Fruit fly (Drosophila melanogaster) whole organism, embryonic: ENCODE measurements around the gene CG1638.
A peak's percentile ranks its signal among the peaks of the same experiment; 100 is the strongest.

Source experiments
- Antp ChIP-seq: fragments of 200-800 bp; sonication (Bioruptor generic); optimal IDR thresholded peaks from 3 replicates; lab custom pipeline; 2016; ENCODE audit warnings: missing biosample characterization, missing genetic modification characterization
- Bdp1 ChIP-seq: fragments of 200-800 bp; sonication (Bioruptor generic); optimal IDR thresholded peaks from 3 replicates; lab custom pipeline; 2016; ENCODE audit warnings: missing biosample characterization, missing genetic modification characterization
- Bgb ChIP-seq: fragments of 200-800 bp; sonication (Bioruptor generic); IDR thresholded peaks from 2 replicates; pipeline ENCODE4 v1.3.6; 2022; ENCODE audit warnings: missing biosample characterization, missing genetic modification characterization; ENCODE audit not compliant: partially characterized antibody
- CG10209 ChIP-seq: fragments of 200-800 bp; sonication (Bioruptor generic); optimal IDR thresholded peaks from 3 replicates; lab custom pipeline; 2017; ENCODE audit warnings: missing biosample characterization, mild to moderate bottlenecking, missing genetic modification characterization, missing genetic modification reagents
- CG10366 ChIP-seq: fragments of 200-800 bp; sonication (Bioruptor generic); IDR thresholded peaks from 2 replicates; pipeline ENCODE4 v1.3.6; 2022; ENCODE audit warnings: missing biosample characterization, missing genetic modification characterization
- CG10462 ChIP-seq: fragments of 200-800 bp; sonication (Bioruptor generic); optimal IDR thresholded peaks from 2 replicates; lab custom pipeline; 2016; ENCODE audit warnings: missing biosample characterization, missing genetic modification characterization
- CG10959 ChIP-seq: fragments of 200-800 bp; sonication (Bioruptor generic); IDR thresholded peaks from 2 replicates; pipeline ENCODE4 v1.3.6; 2022; ENCODE audit warnings: missing biosample characterization, missing genetic modification characterization
- CG11085 ChIP-seq: fragments of 200-800 bp; sonication (Bioruptor generic); IDR thresholded peaks from 2 replicates; pipeline ENCODE4 v1.3.6; 2022; ENCODE audit warnings: missing biosample characterization, missing genetic modification characterization
- CG12236 ChIP-seq: fragments of 200-800 bp; sonication (Bioruptor generic); optimal IDR thresholded peaks from 2 replicates; lab custom pipeline; 2016; ENCODE audit warnings: missing biosample characterization, missing genetic modification characterization
- CG13775 ChIP-seq: fragments of 200-800 bp; sonication (Bioruptor generic); optimal IDR thresholded peaks from 3 replicates; lab custom pipeline; 2017; ENCODE audit warnings: missing biosample characterization, mild to moderate bottlenecking, missing genetic modification characterization
- CG14014 ChIP-seq: fragments of 200-800 bp; sonication (Bioruptor generic); IDR thresholded peaks from 2 replicates; pipeline ENCODE4 v1.3.6; 2022; ENCODE audit warnings: missing biosample characterization, missing genetic modification characterization
- CG15269 ChIP-seq: fragments of 200-800 bp; sonication (Bioruptor generic); optimal IDR thresholded peaks from 2 replicates; lab custom pipeline; 2018; ENCODE audit warnings: missing biosample characterization, mild to moderate bottlenecking, missing genetic modification characterization, moderate library complexity
- CG1529 ChIP-seq: fragments of 200-800 bp; sonication (Bioruptor generic); optimal IDR thresholded peaks from 3 replicates; lab custom pipeline; 2018; ENCODE audit warnings: missing biosample characterization, missing genetic modification characterization
- CG17359 ChIP-seq: fragments of 200-800 bp; sonication (Bioruptor generic); optimal IDR thresholded peaks from 3 replicates; lab custom pipeline; 2018; ENCODE audit warnings: missing biosample characterization, mild to moderate bottlenecking, missing genetic modification characterization, moderate library complexity
- CG1832 ChIP-seq: fragments of 200-800 bp; sonication (Bioruptor generic); optimal IDR thresholded peaks from 2 replicates; lab custom pipeline; 2017; ENCODE audit warnings: missing biosample characterization, mild to moderate bottlenecking, missing genetic modification characterization, inconsistent platforms
- CG2120 ChIP-seq: fragments of 200-800 bp; sonication (Bioruptor generic); optimal IDR thresholded peaks from 3 replicates; lab custom pipeline; 2016; ENCODE audit warnings: missing biosample characterization, missing genetic modification characterization
- CG32772 ChIP-seq: fragments of 200-800 bp; sonication (Bioruptor generic); IDR thresholded peaks from 2 replicates; pipeline ENCODE4 v1.3.6; 2022; ENCODE audit warnings: missing biosample characterization, missing genetic modification characterization
- CG34224 ChIP-seq: fragments of 200-800 bp; sonication (Bioruptor generic); IDR thresholded peaks from 3 replicates; pipeline ENCODE4 v1.3.6; 2022; ENCODE audit warnings: missing biosample characterization, missing genetic modification characterization; ENCODE audit not compliant: partially characterized antibody
- CG7786 ChIP-seq: fragments of 200-800 bp; sonication (Bioruptor generic); optimal IDR thresholded peaks from 2 replicates; lab custom pipeline; 2016; ENCODE audit warnings: missing biosample characterization, missing genetic modification characterization
- CG8944 ChIP-seq: fragments of 200-800 bp; sonication (Bioruptor generic); optimal IDR thresholded peaks from 3 replicates; lab custom pipeline; 2016; ENCODE audit warnings: missing biosample characterization, missing genetic modification characterization
- CG9437 ChIP-seq: fragments of 200-800 bp; sonication (Bioruptor generic); optimal IDR thresholded peaks from 2 replicates; lab custom pipeline; 2018; ENCODE audit warnings: missing biosample characterization, mild to moderate bottlenecking, missing genetic modification characterization
- CG9797 ChIP-seq: fragments of 200-800 bp; sonication (Bioruptor generic); optimal IDR thresholded peaks from 3 replicates; lab custom pipeline; 2018; ENCODE audit warnings: missing biosample characterization, mild to moderate bottlenecking, missing genetic modification characterization
- CG9876 ChIP-seq: fragments of 200-800 bp; sonication (Bioruptor generic); optimal IDR thresholded peaks from 2 replicates; lab custom pipeline; 2016; ENCODE audit warnings: missing biosample characterization, missing genetic modification characterization
- D19A ChIP-seq: fragments of 200-800 bp; optimal IDR thresholded peaks from 3 replicates; lab custom pipeline; 2019; ENCODE audit warnings: missing biosample characterization, mild to moderate bottlenecking, missing genetic modification characterization, moderate library complexity
- Dek ChIP-seq: fragments of 200-800 bp; sonication (Bioruptor generic); optimal IDR thresholded peaks from 3 replicates; lab custom pipeline; 2019; ENCODE audit warnings: missing biosample characterization, mild to moderate bottlenecking, missing genetic modification characterization, moderate library complexity
- Doc3 ChIP-seq: fragments of 200-800 bp; sonication (Bioruptor generic); IDR thresholded peaks from 3 replicates; pipeline ENCODE4 v1.3.6; 2022; ENCODE audit warnings: missing biosample characterization, missing genetic modification characterization; ENCODE audit not compliant: partially characterized antibody
- Drgx ChIP-seq: fragments of 200-800 bp; sonication (Bioruptor generic); IDR thresholded peaks from 2 replicates; pipeline ENCODE4 v1.3.6; 2022; ENCODE audit warnings: missing biosample characterization, missing genetic modification characterization
- HmgZ ChIP-seq: fragments of 200-800 bp; sonication (Bioruptor generic); optimal IDR thresholded peaks from 2 replicates; lab custom pipeline; 2018; ENCODE audit warnings: missing biosample characterization, mild to moderate bottlenecking, missing genetic modification characterization
- Lpt ChIP-seq: fragments of >200 bp; optimal IDR thresholded peaks from 2 replicates; lab custom pipeline; 2018; ENCODE audit warnings: missing biosample characterization, missing genetic modification characterization
- Mad ChIP-seq: fragments of 200-800 bp; sonication (Bioruptor generic); optimal IDR thresholded peaks from 2 replicates; lab custom pipeline; 2016; ENCODE audit warnings: missing biosample characterization, missing genetic modification characterization
- Rx ChIP-seq: fragments of 200-800 bp; sonication (Bioruptor generic); IDR thresholded peaks from 2 replicates; pipeline ENCODE4 v1.3.6; 2022; ENCODE audit warnings: missing biosample characterization, missing genetic modification characterization
- Stat92E ChIP-seq, 3 experiments: fragments of >200 bp in 2 of 3; fragments of 200-800 bp in 1 of 3; sonication (Bioruptor generic) in 1 of 3; optimal IDR thresholded peaks; 2 replicates each; lab custom pipeline; 2017 to 2019; ENCODE audit warnings: missing biosample characterization in 3 of 3, missing genetic modification characterization in 3 of 3, mild to moderate bottlenecking in 1 of 3, moderate library complexity in 1 of 3
- Vsx1 ChIP-seq: fragments of 200-800 bp; sonication (Bioruptor generic); optimal IDR thresholded peaks from 2 replicates; lab custom pipeline; 2017; ENCODE audit warnings: missing biosample characterization, mild to moderate bottlenecking, missing genetic modification characterization, missing genetic modification reagents
- Xrp1 ChIP-seq: fragments of 200-800 bp; sonication (Bioruptor generic); IDR thresholded peaks from 2 replicates; pipeline ENCODE4 v1.3.6; 2022; ENCODE audit warnings: missing biosample characterization, missing genetic modification characterization
- ash1 ChIP-seq: fragments of 200-800 bp; sonication (Bioruptor generic); optimal IDR thresholded peaks from 2 replicates; lab custom pipeline; 2018; ENCODE audit warnings: missing biosample characterization, mild to moderate bottlenecking, missing genetic modification characterization
- chinmo ChIP-seq: fragments of 200-800 bp; sonication (Bioruptor generic); IDR thresholded peaks from 4 replicates; pipeline ENCODE4 v1.3.6; 2022; ENCODE audit warnings: missing biosample characterization, missing genetic modification characterization; ENCODE audit not compliant: partially characterized antibody
- dimm ChIP-seq: fragments of 200-800 bp; sonication (Bioruptor generic); IDR thresholded peaks from 2 replicates; pipeline ENCODE4 v1.3.6; 2022; ENCODE audit warnings: missing biosample characterization, missing genetic modification characterization
- fd96Cb ChIP-seq: fragments of 200-800 bp; sonication (Bioruptor generic); optimal IDR thresholded peaks from 2 replicates; lab custom pipeline; 2018; ENCODE audit warnings: missing biosample characterization, mild to moderate bottlenecking, missing genetic modification characterization, moderate library complexity
- ftz-f1 ChIP-seq: fragments of 200-800 bp; sonication (Bioruptor generic); optimal IDR thresholded peaks from 2 replicates; lab custom pipeline; 2016; ENCODE audit warnings: missing biosample characterization, missing genetic modification characterization
- gem ChIP-seq: fragments of 200-800 bp; sonication (Bioruptor generic); optimal IDR thresholded peaks from 2 replicates; lab custom pipeline; 2019; ENCODE audit warnings: missing biosample characterization, mild to moderate bottlenecking, missing genetic modification characterization, moderate library complexity
- inv ChIP-seq: fragments of 200-800 bp; sonication (Bioruptor generic); IDR thresholded peaks from 2 replicates; pipeline ENCODE4 v1.3.6; 2022; ENCODE audit warnings: missing biosample characterization, missing genetic modification characterization; ENCODE audit not compliant: partially characterized antibody
- ken ChIP-seq: fragments of 200-800 bp; sonication (Bioruptor generic); IDR thresholded peaks from 3 replicates; pipeline ENCODE4 v1.3.6; 2022; ENCODE audit warnings: missing biosample characterization, missing genetic modification characterization
- mam ChIP-seq: fragments of 200-800 bp; sonication (Bioruptor generic); optimal IDR thresholded peaks from 3 replicates; lab custom pipeline; 2016; ENCODE audit warnings: missing biosample characterization, missing genetic modification characterization
- pum ChIP-seq: fragments of 200-800 bp; sonication (Bioruptor generic); optimal IDR thresholded peaks from 2 replicates; lab custom pipeline; 2016; ENCODE audit warnings: missing biosample characterization, missing genetic modification characterization
- rib ChIP-seq: fragments of 200-800 bp; sonication (Bioruptor generic); IDR thresholded peaks from 2 replicates; pipeline ENCODE4 v1.3.6; 2022; ENCODE audit warnings: missing biosample characterization, missing genetic modification characterization
- sd ChIP-seq: fragments of 200-800 bp; sonication (Bioruptor generic); optimal IDR thresholded peaks from 3 replicates; lab custom pipeline; 2018; ENCODE audit warnings: missing biosample characterization, mild to moderate bottlenecking, missing genetic modification characterization, moderate library complexity
- seq ChIP-seq: fragments of 200-800 bp; sonication (Bioruptor generic); IDR thresholded peaks from 2 replicates; pipeline ENCODE4 v1.3.6; 2022; ENCODE audit warnings: missing biosample characterization, missing genetic modification characterization
- vvl ChIP-seq: fragments of 200-800 bp; sonication (Bioruptor generic); IDR thresholded peaks from 2 replicates; pipeline ENCODE4 v1.3.6; 2022; ENCODE audit warnings: missing biosample characterization, missing genetic modification characterization
- zf30C ChIP-seq: fragments of 200-800 bp; sonication (Bioruptor generic); optimal IDR thresholded peaks from 3 replicates; lab custom pipeline; 2018; ENCODE audit warnings: missing biosample characterization, mild to moderate bottlenecking, missing genetic modification characterization

CG1638 gene

DNA sequence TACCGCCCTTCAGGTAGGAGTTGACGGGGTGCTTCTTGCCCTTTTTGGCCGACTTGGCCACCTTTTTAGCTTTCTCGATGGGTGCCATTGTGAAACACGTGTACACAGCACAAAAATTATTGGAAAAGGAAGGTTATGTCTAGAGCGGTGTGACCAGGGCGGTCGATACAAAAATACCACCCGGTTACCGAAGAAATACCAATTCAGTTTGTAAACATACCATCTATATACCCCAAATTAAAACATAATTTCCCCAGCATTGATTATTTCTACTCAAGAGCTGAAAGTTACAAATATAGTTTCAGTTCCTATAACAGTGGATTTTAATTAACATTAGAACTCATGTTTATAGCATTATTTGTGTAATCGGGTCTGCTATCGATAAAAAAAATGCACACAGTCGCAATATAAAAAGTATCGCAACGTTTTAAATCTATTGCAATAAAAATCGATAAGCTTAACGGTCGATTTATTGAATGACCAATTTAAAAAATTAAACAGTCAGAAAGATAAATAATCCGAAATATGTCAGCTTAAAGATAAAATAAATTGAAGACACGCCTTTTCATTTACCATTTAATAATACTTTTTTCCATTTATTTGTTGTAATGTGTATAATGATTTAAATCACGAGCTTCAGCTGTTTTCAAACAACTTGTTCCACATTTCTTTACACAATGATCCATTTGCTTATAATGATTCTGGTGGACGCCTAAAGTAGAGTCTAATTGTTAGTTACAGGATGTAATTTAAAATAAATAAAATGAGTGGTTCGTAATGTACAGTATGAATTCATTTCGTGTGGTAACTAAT, 5.9 kb downstream of the CG1638 start, which contains the start of gene RpL6 (continued):
- TF ChIP-seq chinmo (GFP tag; lab: Robert Waterston, UW), result peak; percentile 79; the same call in 2 of the 4 replicates
- TF ChIP-seq pum (GFP tag; lab: Kevin White, UChicago), result no peak
- TF ChIP-seq zf30C (GFP tag; lab: Kevin White, UChicago), result no peak
- TF ChIP-seq Vsx1 (GFP tag; lab: Kevin White, UChicago), result no peak
- TF ChIP-seq Bdp1 (GFP tag; lab: Kevin White, UChicago), result no peak
- TF ChIP-seq CG1832 (GFP tag; lab: Kevin White, UChicago), result no peak
- peak; percentile 63 for TF ChIP-seq HmgZ (tag; lab: Kevin White, UChicago)
- no peak for TF ChIP-seq CG8944 (GFP tag; lab: Kevin White, UChicago)
- TF ChIP-seq fd96Cb, result no peak
- TF ChIP-seq seq (GFP tag; lab: Robert Waterston, UW), result no peak
- TF ChIP-seq Mad (GFP tag; lab: Kevin White, UChicago), result no peak
- TF ChIP-seq sd (tag; lab: Kevin White, UChicago), result peak; percentile 57
- TF ChIP-seq Antp, result no peak
- no peak for TF ChIP-seq CG1529 (GFP tag; lab: Kevin White, UChicago)
- no peak for TF ChIP-seq rib (GFP tag; lab: Robert Waterston, UW)
- TF ChIP-seq CG2120, result peak; percentile 9
- no peak for TF ChIP-seq ash1 (GFP tag; lab: Kevin White, UChicago)
- 0 out of 3 replicates have a peak, but pooled peaks have one; percentile 37 for TF ChIP-seq ken
- peak in 1 of 3 experiments; percentile 49 for TF ChIP-seq Stat92E (GFP tag; optimal IDR thresholded peaks at IDR 0.05; lab: Kevin White, UChicago)
- TF ChIP-seq CG10959, result no peak
- TF ChIP-seq vvl (GFP tag; lab: Robert Waterston, UW), result 0 out of 2 replicates have a peak, but pooled peaks have one; percentile 7
- TF ChIP-seq CG14014, result no peak
- peak; percentile 72 for TF ChIP-seq Doc3 (GFP tag; lab: Robert Waterston, UW)
- peak; percentile 88 for TF ChIP-seq CG34224
- no peak for TF ChIP-seq CG10462 (GFP tag; lab: Kevin White, UChicago)
- TF ChIP-seq CG7786, result no peak
- peak; percentile 18 for TF ChIP-seq CG12236 (GFP tag; lab: Kevin White, UChicago)
- TF ChIP-seq Bgb (GFP tag; lab: Robert Waterston, UW), result peak; percentile 78
- no peak for TF ChIP-seq CG10209 (GFP tag; lab: Kevin White, UChicago)
- TF ChIP-seq CG17359, result no peak
- TF ChIP-seq Xrp1, result peak; percentile 7; the same call in 1 of the 2 replicates
- TF ChIP-seq D19A (tag; lab: Kevin White, UChicago), result no peak
- TF ChIP-seq Lpt (GFP tag; lab: Kevin White, UChicago), result no peak
- peak; percentile 91 for TF ChIP-seq CG9797 (GFP tag; lab: Kevin White, UChicago)
- no peak for TF ChIP-seq dimm (GFP tag; lab: Robert Waterston, UW)
- TF ChIP-seq CG10366, result no peak
- TF ChIP-seq CG32772 (GFP tag; lab: Robert Waterston, UW), result no peak
- no peak for TF ChIP-seq CG11085 (GFP tag; lab: Robert Waterston, UW)
- TF ChIP-seq CG9876, result no peak
- no peak for TF ChIP-seq CG9437 (GFP tag; lab: Kevin White, UChicago)
- TF ChIP-seq ftz-f1, result peak; percentile 66
- no peak for TF ChIP-seq Drgx (GFP tag; lab: Robert Waterston, UW)
- no peak for TF ChIP-seq mam (GFP tag; lab: Kevin White, UChicago)
- TF ChIP-seq inv (GFP tag; lab: Robert Waterston, UW), result peak; percentile 57
- no peak for TF ChIP-seq Dek (tag; lab: Kevin White, UChicago)
- TF ChIP-seq gem, result no peak
- TF ChIP-seq Rx, result no peak
- TF ChIP-seq CG13775 (GFP tag; lab: Kevin White, UChicago), result peak; percentile 31
- peak; percentile 13 for TF ChIP-seq CG15269 (tag; lab: Kevin White, UChicago)
